Worm (Caenorhabditis elegans): ENCODE results near the gene let-413.
A peak's percentile ranks its signal among the peaks of the same experiment; 100 is the strongest.

ce11 chrV:7983381-7984052, 5.9 kb upstream of the let-413 start, which contains the start of the genes natb-1 and abhd-12:
- TF ChIP-seq pha-4 (tag; optimal IDR thresholded peaks at IDR 0.05) (peak; percentile 87), ama-1 (optimal IDR thresholded peaks at IDR 0.05) (no peak), ceh-28 (tag; optimal IDR thresholded peaks at IDR 0.05) (peak; percentile 58), aly-2 (tag; optimal IDR thresholded peaks at IDR 0.05) (no peak), mdl-1 (tag; optimal IDR thresholded peaks at IDR 0.05) (no peak), ZK546.5 (tag; optimal IDR thresholded peaks at IDR 0.05) (no peak), sea-2 (GFP tag; optimal IDR thresholded peaks at IDR 0.05) (no peak), fkh-10 (GFP tag; optimal IDR thresholded peaks at IDR 0.05) (no peak), elt-3 (tag; optimal IDR thresholded peaks at IDR 0.05) (no peak), snpc-4 (tag; optimal IDR thresholded peaks at IDR 0.05) (peak; percentile 66), elt-1 (tag; optimal IDR thresholded peaks at IDR 0.05) (no peak)
